Worm (Caenorhabditis elegans) whole organism, L3 larva: ENCODE data around the gene K04B12.2.

Source experiments
- R02D3.7 ChIP-seq: fragments of 150-350 bp; optimal IDR thresholded peaks from 2 replicates; lab custom pipeline; 2014; ENCODE audit warnings: missing biosample characterization, missing genetic modification characterization
- ZK546.5 ChIP-seq: sonication (generic microtip); optimal IDR thresholded peaks from 2 replicates; lab custom pipeline; 2017; ENCODE audit warnings: missing biosample characterization, missing genetic modification characterization
- aly-2 ChIP-seq: fragments of 150-350 bp; optimal IDR thresholded peaks from 2 replicates; lab custom pipeline; 2014; ENCODE audit warnings: missing biosample characterization, missing genetic modification characterization
- ama-1 ChIP-seq: fragments of 150-350 bp; optimal IDR thresholded peaks from 2 replicates; lab custom pipeline; 2018
- ceh-82 ChIP-seq: fragments of 150-350 bp; optimal IDR thresholded peaks from 2 replicates; lab custom pipeline; 2014; ENCODE audit warnings: missing biosample characterization, missing genetic modification characterization
- ceh-9 ChIP-seq: sonication (generic microtip); optimal IDR thresholded peaks from 2 replicates; lab custom pipeline; 2018; ENCODE audit warnings: missing biosample characterization, missing genetic modification characterization
- elt-1 ChIP-seq: fragments of 150-350 bp; optimal IDR thresholded peaks from 2 replicates; lab custom pipeline; 2014; ENCODE audit warnings: missing biosample characterization, missing genetic modification characterization
- elt-2 ChIP-seq: sonication (generic microtip); optimal IDR thresholded peaks from 2 replicates; lab custom pipeline; 2016; ENCODE audit warnings: missing genetic modification reagents, mild to moderate bottlenecking, missing genetic modification characterization, missing compliant biosample characterization
- elt-3 ChIP-seq, 3 experiments: fragments of 150-350 bp in 1 of 3; sonication (generic microtip) in 2 of 3; optimal IDR thresholded peaks; 2 replicates in 2 of 3; 4 replicates in 1 of 3; lab custom pipeline; 2014 to 2017; ENCODE audit warnings: missing biosample characterization in 3 of 3, missing genetic modification characterization in 3 of 3
- fkh-10 ChIP-seq: sonication (generic microtip); optimal IDR thresholded peaks from 2 replicates; lab custom pipeline; 2017; ENCODE audit warnings: missing biosample characterization, missing genetic modification reagents, missing genetic modification characterization
- fkh-2 ChIP-seq: fragments of 150-350 bp; optimal IDR thresholded peaks from 2 replicates; lab custom pipeline; 2014; ENCODE audit warnings: missing biosample characterization, missing genetic modification reagents, missing genetic modification characterization
- fos-1 ChIP-seq: fragments of 150-350 bp; optimal IDR thresholded peaks from 2 replicates; lab custom pipeline; 2014; ENCODE audit warnings: missing biosample characterization, missing genetic modification characterization
- lin-15B ChIP-seq: fragments of 150-350 bp; optimal IDR thresholded peaks from 2 replicates; lab custom pipeline; 2014; ENCODE audit warnings: missing biosample characterization, missing genetic modification characterization
- lsy-12 ChIP-seq: sonication (generic microtip); optimal IDR thresholded peaks from 2 replicates; lab custom pipeline; 2016; ENCODE audit warnings: mild to moderate bottlenecking, missing genetic modification characterization, missing compliant biosample characterization
- mml-1 ChIP-seq: fragments of 150-350 bp; sonication (generic microtip); optimal IDR thresholded peaks from 3 replicates; lab custom pipeline; 2014; ENCODE audit warnings: missing biosample characterization, missing genetic modification characterization
- nhr-11 ChIP-seq: fragments of 150-350 bp; optimal IDR thresholded peaks from 2 replicates; lab custom pipeline; 2014; ENCODE audit warnings: missing biosample characterization, missing genetic modification characterization
- nhr-12 ChIP-seq: fragments of 150-350 bp; optimal IDR thresholded peaks from 2 replicates; lab custom pipeline; 2014; ENCODE audit warnings: missing biosample characterization, missing genetic modification characterization
- nhr-23 ChIP-seq: fragments of 150-350 bp; optimal IDR thresholded peaks from 2 replicates; lab custom pipeline; 2014; ENCODE audit warnings: missing biosample characterization, missing genetic modification reagents, missing genetic modification characterization
- nhr-25 ChIP-seq: sonication (generic microtip); optimal IDR thresholded peaks from 2 replicates; lab custom pipeline; 2017; ENCODE audit warnings: missing biosample characterization, missing genetic modification characterization
- nhr-28 ChIP-seq: fragments of 150-350 bp; optimal IDR thresholded peaks from 2 replicates; lab custom pipeline; 2014; ENCODE audit warnings: missing biosample characterization, missing genetic modification characterization
- nhr-43 ChIP-seq: sonication (generic microtip); optimal IDR thresholded peaks from 2 replicates; lab custom pipeline; 2016; ENCODE audit warnings: mild to moderate bottlenecking, missing genetic modification characterization, missing compliant biosample characterization; ENCODE audit not compliant: poor library complexity, severe bottlenecking
- nhr-67 ChIP-seq: fragments of 150-350 bp; optimal IDR thresholded peaks from 2 replicates; lab custom pipeline; 2014; ENCODE audit warnings: missing biosample characterization, missing genetic modification characterization
- nhr-77 ChIP-seq: fragments of 150-350 bp; optimal IDR thresholded peaks from 2 replicates; lab custom pipeline; 2014; ENCODE audit warnings: missing biosample characterization, missing genetic modification characterization
- pha-4 ChIP-seq: fragments of 150-350 bp; optimal IDR thresholded peaks from 2 replicates; lab custom pipeline; 2014; ENCODE audit warnings: missing biosample characterization, missing genetic modification reagents, missing genetic modification characterization
- pqm-1 ChIP-seq: fragments of 150-350 bp; optimal IDR thresholded peaks from 2 replicates; lab custom pipeline; 2017; ENCODE audit warnings: missing biosample characterization, missing genetic modification characterization, inconsistent platforms
- snpc-4 ChIP-seq: fragments of 150-350 bp; optimal IDR thresholded peaks from 2 replicates; lab custom pipeline; 2014; ENCODE audit warnings: missing biosample characterization, missing genetic modification characterization
- unc-62 ChIP-seq: fragments of 150-350 bp; sonication (generic microtip); optimal IDR thresholded peaks from 4 replicates; lab custom pipeline; 2014; ENCODE audit warnings: missing biosample characterization, missing genetic modification reagents, missing genetic modification characterization
- ztf-11 ChIP-seq: fragments of 150-350 bp; optimal IDR thresholded peaks from 2 replicates; lab custom pipeline; 2014; ENCODE audit warnings: missing biosample characterization, missing genetic modification characterization
- ztf-4 ChIP-seq: fragments of 150-350 bp; optimal IDR thresholded peaks from 2 replicates; lab custom pipeline; 2014; ENCODE audit warnings: missing biosample characterization, missing genetic modification characterization

K04B12.2 gene

ce11 chrII:14437116-14437515, 656 bp downstream of the K04B12.2 start:
- TF ChIP-seq ztf-4 (tag; lab: Kevin White, UChicago) (no peak), fkh-2 (tag; lab: Kevin White, UChicago) (no peak), fkh-10 (GFP tag; lab: Kevin White, UChicago) (no peak), aly-2 (no peak)

DNA sequence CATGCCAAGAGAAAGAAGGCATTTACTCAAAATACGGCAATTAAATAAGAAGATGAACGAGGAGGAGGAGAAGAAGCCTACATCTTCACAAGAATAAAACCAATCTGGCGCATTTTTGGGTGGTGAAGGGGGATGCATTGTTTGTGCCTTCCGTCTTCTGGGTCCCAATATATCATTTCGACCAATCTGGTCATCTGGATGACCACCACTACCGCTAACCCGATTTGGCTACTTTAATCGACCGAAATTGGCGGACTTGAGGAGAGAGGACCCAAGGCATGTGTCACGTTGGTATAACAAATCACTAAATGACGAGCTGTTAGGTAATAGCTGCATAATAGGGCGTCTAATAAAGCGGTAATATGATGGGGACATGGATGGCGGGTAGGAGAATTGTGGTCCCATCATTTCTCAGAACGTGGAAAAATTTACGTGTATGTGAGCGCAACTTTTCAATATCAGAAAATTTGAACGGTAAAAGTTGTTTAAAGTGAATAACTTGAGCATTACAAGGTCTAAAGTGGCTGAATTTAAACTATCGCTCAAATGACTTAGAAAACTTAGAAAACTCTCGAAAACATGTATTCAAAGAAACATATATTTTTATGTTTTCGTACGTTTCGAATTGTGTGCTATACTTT, 3.9 kb downstream of the K04B12.2 start:
- TF ChIP-seq fos-1 (tag; lab: Kevin White, UChicago) (no peak), snpc-4 (tag; lab: Kevin White, UChicago) (no peak), nhr-77 (tag; lab: Kevin White, UChicago) (no peak), elt-2 (tag; lab: Kevin White, UChicago) (no peak), ZK546.5 (no peak), ceh-9 (tag; lab: Kevin White, UChicago) (no peak), nhr-25 (tag; lab: Kevin White, UChicago) (no peak), ztf-11 (no peak), elt-3 (tag; optimal IDR thresholded peaks at IDR 0.05; lab: Kevin White, UChicago) (no peak), nhr-11 (tag; lab: Kevin White, UChicago) (no peak)

ce11 chrII:14432100-14432499, 5.7 kb downstream of the K04B12.2 start:
- TF ChIP-seq pha-4 (no peak), ceh-9 (tag; lab: Kevin White, UChicago) (no peak), ama-1 (lab: Kevin White, UChicago) (no peak), nhr-43 (tag; lab: Kevin White, UChicago) (no peak), pqm-1 (tag; lab: Kevin White, UChicago) (no peak), snpc-4 (tag; lab: Kevin White, UChicago) (no peak), nhr-77 (tag; lab: Kevin White, UChicago) (no peak), aly-2 (no peak)
- TF ChIP-seq, all 47 proteins: peak for 0

DNA sequence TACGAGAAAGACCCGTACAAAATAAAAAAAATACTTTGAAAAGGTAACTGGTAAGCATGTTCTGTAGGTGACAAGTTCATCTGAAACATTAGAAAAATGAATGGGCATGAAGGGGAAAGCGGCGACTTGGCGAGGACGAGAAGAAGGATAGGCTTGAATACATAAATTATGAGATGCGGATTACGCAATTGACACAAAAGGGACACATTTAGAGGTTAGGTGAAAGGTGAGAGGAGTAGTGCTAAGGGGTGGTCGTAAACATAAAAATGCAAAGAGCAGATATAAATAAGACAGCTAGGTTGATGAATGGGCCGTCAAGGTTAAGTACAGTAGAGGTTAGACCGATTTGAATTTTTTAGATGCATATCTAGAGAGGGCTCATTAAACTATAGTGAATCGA, 8.9 kb downstream of the K04B12.2 start:
- TF ChIP-seq fkh-2 (tag; lab: Kevin White, UChicago) (no peak), mml-1 (no peak), lsy-12 (tag; lab: Kevin White, UChicago) (no peak), ceh-9 (tag; lab: Kevin White, UChicago) (no peak)

ce11 chrII:14427714-14428113, 10.1 kb downstream of the K04B12.2 start:
- TF ChIP-seq elt-3 (tag; optimal IDR thresholded peaks at IDR 0.05; lab: Kevin White, UChicago) (no peak), fkh-2 (tag; lab: Kevin White, UChicago) (no peak), ceh-82 (tag; lab: Kevin White, UChicago) (no peak), nhr-43 (tag; lab: Kevin White, UChicago) (no peak), nhr-67 (tag; lab: Kevin White, UChicago) (no peak), ceh-9 (tag; lab: Kevin White, UChicago) (no peak), nhr-23 (tag; lab: Kevin White, UChicago) (no peak), nhr-12 (tag; lab: Kevin White, UChicago) (no peak), ama-1 (lab: Kevin White, UChicago) (no peak), R02D3.7 (tag; lab: Kevin White, UChicago) (no peak), nhr-77 (tag; lab: Kevin White, UChicago) (no peak), nhr-28 (tag; lab: Kevin White, UChicago) (no peak), elt-1 (no peak), unc-62 (no peak)

DNA sequence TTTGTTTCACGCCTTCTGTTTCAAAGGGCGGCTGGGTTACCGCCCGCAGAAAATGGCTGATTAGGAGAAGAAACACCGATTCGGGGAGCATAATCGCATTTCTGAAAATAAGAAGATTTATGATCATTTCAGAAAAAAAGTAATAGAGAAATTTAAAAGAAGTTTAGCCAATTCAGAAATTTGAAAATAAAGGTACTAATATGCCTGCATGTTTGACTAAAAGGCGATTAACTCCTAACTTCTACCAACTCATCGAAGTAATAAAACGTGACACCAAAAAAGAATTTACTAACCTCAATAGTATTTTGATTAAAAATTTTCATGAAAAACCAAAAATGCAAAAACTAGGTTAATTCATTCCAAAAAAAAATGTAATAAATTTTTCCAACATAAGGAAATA, 13.0 kb downstream of the K04B12.2 start, which contains the start of gene plx-2:
Gene plx-2, minus strand, starts transcription at position 101 of the 400 bp plus-strand sequence.
- no peak for TF ChIP-seq lin-15B
- no peak for TF ChIP-seq nhr-23 (tag; lab: Kevin White, UChicago)
- TF ChIP-seq fos-1 (tag; lab: Kevin White, UChicago): no peak
- TF ChIP-seq nhr-77 (tag; lab: Kevin White, UChicago): no peak
- no peak for TF ChIP-seq ceh-82 (tag; lab: Kevin White, UChicago)

ce11 chrII:14416988-14417387, 20.8 kb downstream of the K04B12.2 start:
- TF ChIP-seq nhr-77 (tag; lab: Kevin White, UChicago) (no peak), ceh-82 (tag; lab: Kevin White, UChicago) (no peak), aly-2 (no peak), ceh-9 (tag; lab: Kevin White, UChicago) (no peak), nhr-25 (tag; lab: Kevin White, UChicago) (no peak), pqm-1 (tag; lab: Kevin White, UChicago) (no peak), pha-4 (no peak), elt-1 (no peak), nhr-23 (tag; lab: Kevin White, UChicago) (no peak), ZK546.5 (no peak)
